Fruit fly (Drosophila melanogaster): ENCODE results near the gene Smg5.

dm6 chr2L:13928461-13928860, 24.0 kb upstream of the Smg5 start:
- TF ChIP-seq pad (GFP tag; optimal IDR thresholded peaks at IDR 0.05) (no peak), CG7101 (tag; optimal IDR thresholded peaks at IDR 0.05) (no peak)
